Worm (Caenorhabditis elegans): ENCODE measurements around the gene ptp-5.1.

Gene ptp-5.1

DNA sequence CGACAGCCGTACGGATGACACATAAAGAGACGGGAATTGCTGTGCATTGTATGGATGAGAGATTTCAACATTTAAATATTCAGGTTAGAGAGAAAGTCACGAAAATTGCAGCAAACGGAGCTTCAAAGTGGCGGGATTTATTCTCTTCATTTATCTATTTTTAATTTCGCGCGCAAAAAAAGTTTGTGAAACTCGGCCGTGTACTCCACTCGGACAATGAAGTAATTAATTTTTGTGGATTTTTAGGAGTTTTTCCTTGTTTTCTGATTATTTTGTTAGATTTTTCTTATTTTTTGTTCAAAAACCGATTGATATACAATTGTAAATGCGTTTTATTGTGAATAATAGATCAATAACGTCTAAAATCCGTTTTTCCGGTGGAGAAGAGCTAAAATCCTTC, 21.9 kb downstream of the ptp-5.1 start:
- TF ChIP-seq mep-1 (tag; optimal IDR thresholded peaks at IDR 0.05) (no peak), nhr-237 (tag; optimal IDR thresholded peaks at IDR 0.05) (no peak), dsc-1 (tag; optimal IDR thresholded peaks at IDR 0.05) (peak; percentile 38), nhr-19 (GFP tag; conservative IDR thresholded peaks at IDR 0.05) (peak; percentile 23), grh-1 (GFP tag; IDR thresholded peaks at IDR 0.05) (no peak), lsy-2 (tag; optimal IDR thresholded peaks at IDR 0.05) (peak; percentile 7 to 38), nhr-20 (tag; optimal IDR thresholded peaks at IDR 0.05) (peak; percentile 8), nhr-84 (tag; optimal IDR thresholded peaks at IDR 0.05) (no peak), egl-13 (tag; optimal IDR thresholded peaks at IDR 0.05) (peak; percentile 21), irx-1 (tag; optimal IDR thresholded peaks at IDR 0.05) (peak; percentile 62), nhr-90 (tag; optimal IDR thresholded peaks at IDR 0.05; ENCODE audit: poor library complexity) (peak; percentile 29), nhr-11 (tag; optimal IDR thresholded peaks at IDR 0.05) (no peak), lin-35 (GFP tag; optimal IDR thresholded peaks at IDR 0.05) (peak; percentile 73 to 79), nhr-76 (tag; optimal IDR thresholded peaks at IDR 0.05) (no peak), rnt-1 (tag; optimal IDR thresholded peaks at IDR 0.05) (peak; percentile 77), sox-4 (tag; optimal IDR thresholded peaks at IDR 0.05) (no peak), hlh-4 (tag; optimal IDR thresholded peaks at IDR 0.05) (no peak), fkh-4 (tag; optimal IDR thresholded peaks at IDR 0.05; ENCODE audit: borderline replicate concordance) (peak; percentile 15), snpc-4 (tag; optimal IDR thresholded peaks at IDR 0.05) (no peak), nhr-47 (tag; optimal IDR thresholded peaks at IDR 0.05) (peak; percentile 47), F16B12.6 (tag; optimal IDR thresholded peaks at IDR 0.05) (no peak), efl-1 (optimal IDR thresholded peaks at IDR 0.05) (peak; percentile 87), efl-1 (GFP tag; optimal IDR thresholded peaks at IDR 0.05 in 1 of 2) (peak; percentile 86 to 98), swsn-7 (tag; optimal IDR thresholded peaks at IDR 0.05) (peak; percentile 29), elt-2 (tag; optimal IDR thresholded peaks at IDR 0.05) (no peak), pqm-1 (tag; optimal IDR thresholded peaks at IDR 0.05) (no peak), unc-30 (tag; optimal IDR thresholded peaks at IDR 0.05) (no peak), Y116A8C.19 (tag; optimal IDR thresholded peaks at IDR 0.05; ENCODE audit: borderline replicate concordance) (no peak), nhr-85 (tag) (peak; percentile 75), lin-39 (tag; optimal IDR thresholded peaks at IDR 0.05) (peak; percentile 23), ceh-88 (GFP tag; IDR thresholded peaks at IDR 0.05) (no peak), nhr-71 (tag; optimal IDR thresholded peaks at IDR 0.05) (peak; percentile 58), blmp-1 (tag; optimal IDR thresholded peaks at IDR 0.05) (peak; percentile 58), unc-130 (tag; optimal IDR thresholded peaks at IDR 0.05) (no peak), lin-13 (GFP tag; optimal IDR thresholded peaks at IDR 0.05) (peak; percentile 24), ceh-90 (tag; optimal IDR thresholded peaks at IDR 0.05) (peak; percentile 76), unc-86 (tag; optimal IDR thresholded peaks at IDR 0.05) (no peak), skn-1 (tag; optimal IDR thresholded peaks at IDR 0.05) (no peak), lir-3 (tag; optimal IDR thresholded peaks at IDR 0.05; ENCODE audit: poor library complexity) (peak; percentile 73), tbx-2 (tag; optimal IDR thresholded peaks at IDR 0.05) (peak; percentile 40), xbp-1 (tag; optimal IDR thresholded peaks at IDR 0.05) (peak; percentile 33), dpl-1 (GFP tag; optimal IDR thresholded peaks at IDR 0.05) (peak; percentile 76 to 86 (median 80))

ce11 chrIV:5195531-5195930, 29.4 kb downstream of the ptp-5.1 start, which contains the start of gene gpa-18:
Gene gpa-18, minus strand, starts transcription at chrIV:5195631.
- TF ChIP-seq elt-2 (tag; optimal IDR thresholded peaks at IDR 0.05), result no peak

DNA sequence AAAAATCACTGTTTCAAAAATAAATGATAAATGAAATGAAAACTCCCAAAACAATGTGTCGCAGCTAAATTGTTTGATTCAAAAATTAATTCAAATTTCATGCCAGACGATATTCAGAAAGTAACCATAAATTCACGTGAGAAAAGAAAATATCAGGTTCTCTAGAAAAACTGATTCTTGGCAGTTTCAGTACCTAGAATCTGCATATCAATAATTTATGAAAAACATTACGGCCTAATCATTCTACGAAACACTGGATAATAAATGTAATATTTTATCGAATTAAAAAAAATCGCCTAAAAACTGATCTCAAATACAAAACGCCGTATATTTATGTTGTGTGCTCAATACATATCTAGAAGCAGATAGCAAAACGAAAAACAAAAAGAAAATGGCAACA, 34.7 kb downstream of the ptp-5.1 start:
- peak; percentile 36 for TF ChIP-seq hlh-4 (tag; optimal IDR thresholded peaks at IDR 0.05)
- no peak for TF ChIP-seq tlp-1 (tag; optimal IDR thresholded peaks at IDR 0.05)
- no peak for TF ChIP-seq mdl-1 (tag; optimal IDR thresholded peaks at IDR 0.05)
- peak; percentile 69 for TF ChIP-seq nhr-71 (tag; optimal IDR thresholded peaks at IDR 0.05)
- no peak for TF ChIP-seq fkh-10 (GFP tag; optimal IDR thresholded peaks at IDR 0.05)
- TF ChIP-seq fkh-8 (tag; optimal IDR thresholded peaks at IDR 0.05), result peak; percentile 81
- TF ChIP-seq nhr-12 (tag; optimal IDR thresholded peaks at IDR 0.05), result no peak
- TF ChIP-seq nhr-237 (tag; optimal IDR thresholded peaks at IDR 0.05), result no peak
- peak; percentile 20 for TF ChIP-seq dsc-1 (tag; optimal IDR thresholded peaks at IDR 0.05)
- peak; percentile 60 for TF ChIP-seq nhr-47 (tag; optimal IDR thresholded peaks at IDR 0.05)
- TF ChIP-seq sup-37 (GFP tag; optimal IDR thresholded peaks at IDR 0.05), result no peak
- no peak for TF ChIP-seq lin-15B (tag; optimal IDR thresholded peaks at IDR 0.05)
- TF ChIP-seq pqm-1 (tag; optimal IDR thresholded peaks at IDR 0.05), result no peak
- no peak for TF ChIP-seq ets-5 (GFP tag; IDR thresholded peaks at IDR 0.05)
- TF ChIP-seq lsy-2 (tag; optimal IDR thresholded peaks at IDR 0.05), result peak in 1 of 2 experiments; percentile 38
- TF ChIP-seq C16A3.4 (tag; optimal IDR thresholded peaks at IDR 0.05), result no peak

Measured in whole organism, L1 larva.